Fruit fly (Drosophila melanogaster) Kc167 (cell line): Measurements from ENCODE around the gene EMC2B.

Experiments
- Sin3A ChIP-seq: fragments of >200 bp; optimal IDR thresholded peaks from 2 replicates; lab custom pipeline; 2018; ENCODE audit warnings: missing external identifiers
- insv ChIP-seq: fragments of >200 bp; optimal IDR thresholded peaks from 3 replicates; lab custom pipeline; 2018; ENCODE audit warnings: missing external identifiers

DNA sequence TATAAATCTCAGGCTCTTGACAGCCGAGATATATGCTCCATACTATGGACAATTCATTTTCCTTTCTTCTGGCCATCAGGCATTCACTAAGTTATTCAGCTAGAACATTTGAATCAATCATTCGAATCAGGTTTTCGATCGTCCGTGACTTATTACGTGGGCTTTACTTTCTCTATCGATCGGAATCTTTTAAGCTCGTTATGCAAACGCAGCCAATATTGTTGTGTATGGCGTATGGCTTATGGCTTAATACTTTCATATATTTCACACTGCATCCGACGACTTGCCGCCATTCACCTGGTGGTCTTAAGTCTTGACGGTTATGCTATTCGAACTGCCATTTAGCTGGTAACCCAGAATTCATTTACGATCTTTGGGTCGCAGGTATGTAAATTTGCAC is 24.5 kb upstream of the EMC2B start:
- TF ChIP-seq Sin3A (lab: Kevin White, UChicago) = no peak
- TF ChIP-seq insv (lab: Kevin White, UChicago) = no peak
